Worm (Caenorhabditis elegans): ENCODE data around the gene cpb-2.
A peak's percentile ranks its signal among the peaks of the same experiment; 100 is the strongest.

The cpb-2 gene

DNA sequence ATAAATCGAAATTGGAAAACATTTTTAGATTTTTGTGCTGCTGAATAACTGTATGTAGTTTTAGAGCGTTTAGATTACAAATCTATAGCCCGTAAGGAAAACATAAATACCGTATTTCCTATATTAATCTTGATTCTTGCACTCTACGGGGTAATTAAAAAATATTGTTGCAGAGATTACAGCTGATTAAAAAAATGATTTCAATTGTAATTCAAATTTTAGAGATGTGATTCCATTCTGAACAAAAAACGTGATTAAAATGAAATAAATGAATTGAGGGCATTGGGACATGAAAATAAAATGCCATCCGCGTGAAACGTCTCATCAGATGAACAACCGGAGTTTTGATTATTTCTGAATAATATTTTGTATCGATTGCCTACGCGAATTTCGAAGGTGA lies at the start of gene cpb-2:
Gene cpb-2 (plus strand): TSS at position 301 of the 400 bp plus-strand sequence.
- peak; percentile 90 for TF ChIP-seq aha-1 (tag)
- no peak for TF ChIP-seq egl-43 (GFP tag; IDR thresholded peaks at IDR 0.05)

DNA sequence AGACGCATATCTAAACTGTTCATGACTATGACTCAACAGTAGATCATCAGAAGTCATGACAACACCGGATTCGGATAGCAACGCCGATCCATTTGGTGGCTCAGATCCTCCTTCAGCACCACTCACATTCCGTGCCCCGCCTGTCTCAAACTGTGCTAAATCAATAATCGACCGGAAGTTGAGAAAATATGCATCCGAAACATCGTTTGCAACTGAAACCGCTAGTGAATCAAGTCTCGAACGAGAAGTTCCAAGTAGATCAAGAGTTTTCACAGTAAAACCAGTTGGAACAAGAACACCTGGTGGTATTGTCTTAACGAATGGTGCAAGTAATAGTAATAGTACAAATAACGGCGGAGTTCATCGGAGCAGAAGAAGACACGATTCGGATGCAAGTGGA lies 45.5 kb upstream of the cpb-2 start:
- TF ChIP-seq unc-130 (GFP tag; optimal IDR thresholded peaks at IDR 0.05): no peak
- TF ChIP-seq tra-1 (GFP tag; IDR thresholded peaks at IDR 0.05): no peak
- TF ChIP-seq unc-62 (GFP tag; optimal IDR thresholded peaks at IDR 0.05 in 1 of 2): peak in 1 of 2 experiments; percentile 93
- TF ChIP-seq unc-62 (tag; optimal IDR thresholded peaks at IDR 0.05): no peak
- no peak for TF ChIP-seq daf-16 (GFP tag; optimal IDR thresholded peaks at IDR 0.05)
- no peak for TF ChIP-seq daf-16 (tag; optimal IDR thresholded peaks at IDR 0.05)
- TF ChIP-seq nhr-237 (tag; optimal IDR thresholded peaks at IDR 0.05): no peak
- TF ChIP-seq T20F7.1 (GFP tag; optimal IDR thresholded peaks at IDR 0.05): no peak

DNA sequence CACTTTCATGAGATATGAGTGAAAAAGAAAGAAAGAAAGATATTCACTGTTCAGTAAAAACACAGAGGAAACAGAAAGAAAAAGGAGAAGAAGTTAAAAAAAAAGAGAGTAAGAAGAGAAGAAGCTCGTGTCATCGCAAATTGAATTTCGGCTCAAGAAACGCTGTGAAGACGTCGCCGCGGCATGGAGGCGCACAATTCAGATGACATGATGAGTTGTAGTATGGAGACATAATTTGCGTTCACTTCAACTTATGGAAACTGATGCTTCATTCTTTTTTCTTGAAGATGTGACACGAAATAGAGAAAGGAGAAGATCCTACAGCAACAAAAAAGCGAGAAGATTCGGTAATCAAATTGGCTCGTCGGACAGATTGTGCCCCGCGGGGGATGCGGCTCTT lies 44.2 kb upstream of the cpb-2 start:
- TF ChIP-seq hlh-30 (tag; optimal IDR thresholded peaks at IDR 0.05; ENCODE audit: insufficient read depth): peak; percentile 34
- peak; percentile 24 for TF ChIP-seq F37D6.2 (tag; optimal IDR thresholded peaks at IDR 0.05)
- TF ChIP-seq zip-11 (GFP tag; IDR thresholded peaks at IDR 0.05): no peak
- peak; percentile 69 for TF ChIP-seq ctbp-1 (GFP tag; IDR thresholded peaks at IDR 0.05)
- no peak for TF ChIP-seq tra-1 (GFP tag; IDR thresholded peaks at IDR 0.05)
- peak; percentile 25 for TF ChIP-seq mep-1 (tag; optimal IDR thresholded peaks at IDR 0.05)
- peak; percentile 74 for TF ChIP-seq ces-1 (GFP tag; optimal IDR thresholded peaks at IDR 0.05)
- TF ChIP-seq fkh-10 (GFP tag; optimal IDR thresholded peaks at IDR 0.05): peak; percentile 54

DNA sequence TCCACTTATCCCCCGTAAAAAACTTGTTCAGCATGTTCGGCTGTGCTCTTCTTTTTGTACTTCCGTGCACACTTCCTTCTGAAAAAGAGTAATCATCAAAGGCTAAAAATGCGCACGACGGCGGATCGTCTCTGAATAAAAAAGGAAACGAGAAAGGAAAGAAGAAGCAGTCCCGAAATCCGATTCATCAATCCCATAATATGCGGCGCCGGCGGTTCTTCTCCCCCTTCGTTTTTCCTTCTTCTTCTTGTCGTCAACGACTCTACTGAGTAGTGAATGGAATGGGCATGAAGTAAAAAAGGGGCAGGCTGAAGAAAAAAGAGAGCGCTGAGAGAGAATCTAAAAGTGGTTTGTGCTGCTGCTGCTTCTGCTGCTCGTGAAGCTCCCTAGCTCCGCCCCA lies 43.1 kb upstream of the cpb-2 start:
- TF ChIP-seq rbr-2 (tag; optimal IDR thresholded peaks at IDR 0.05): peak; percentile 3
- TF ChIP-seq aha-1 (tag): peak; percentile 9
- no peak for TF ChIP-seq tra-1 (GFP tag; IDR thresholded peaks at IDR 0.05)
- TF ChIP-seq ztf-11 (tag; optimal IDR thresholded peaks at IDR 0.05): no peak
- 0 out of 2 replicates have a peak, but pooled peaks have one; percentile 27 for TF ChIP-seq hmg-1.1 (GFP tag; IDR thresholded peaks at IDR 0.05)
- TF ChIP-seq fkh-10 (GFP tag; optimal IDR thresholded peaks at IDR 0.05): peak; percentile 86
- TF ChIP-seq lin-38 (GFP tag; IDR thresholded peaks at IDR 0.05): no peak
- TF ChIP-seq dpl-1 (GFP tag; optimal IDR thresholded peaks at IDR 0.05): no peak
- TF ChIP-seq ctbp-1 (GFP tag; IDR thresholded peaks at IDR 0.05): peak; percentile 53; the same call in 1 of the 2 replicates
- no peak for TF ChIP-seq egl-43 (GFP tag; IDR thresholded peaks at IDR 0.05)

DNA sequence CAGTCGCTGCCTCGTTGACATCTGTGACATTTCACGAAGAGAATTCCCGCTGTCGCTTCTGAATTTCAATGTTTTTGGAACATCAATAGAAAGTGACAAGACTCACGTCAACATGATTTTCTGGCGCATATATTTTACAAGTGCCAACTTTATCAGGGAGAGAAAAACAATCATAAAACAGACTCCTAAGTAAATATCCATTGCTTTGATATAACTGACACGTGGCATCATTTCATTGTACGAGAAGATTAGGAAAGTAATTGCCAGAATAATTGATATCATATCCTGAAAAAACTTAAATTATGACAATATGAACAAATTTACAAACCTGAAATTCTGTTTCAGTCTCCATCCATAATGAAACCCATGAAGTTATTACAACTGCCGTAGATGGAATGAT lies 34.5 kb upstream of the cpb-2 start:
- TF ChIP-seq sdz-12 (GFP tag; optimal IDR thresholded peaks at IDR 0.05): no peak
- no peak for TF ChIP-seq set-16 (GFP tag; IDR thresholded peaks at IDR 0.05)
- TF ChIP-seq dmd-6 (GFP tag; IDR thresholded peaks at IDR 0.05): no peak
- TF ChIP-seq nhr-6 (tag; optimal IDR thresholded peaks at IDR 0.05): no peak
- peak in 1 of 2 experiments; percentile 95 for TF ChIP-seq unc-62 (GFP tag; optimal IDR thresholded peaks at IDR 0.05 in 1 of 2)
- TF ChIP-seq unc-62 (tag; optimal IDR thresholded peaks at IDR 0.05): no peak
- TF ChIP-seq dve-1 (tag; optimal IDR thresholded peaks at IDR 0.05; ENCODE audit: insufficient read depth): no peak

DNA sequence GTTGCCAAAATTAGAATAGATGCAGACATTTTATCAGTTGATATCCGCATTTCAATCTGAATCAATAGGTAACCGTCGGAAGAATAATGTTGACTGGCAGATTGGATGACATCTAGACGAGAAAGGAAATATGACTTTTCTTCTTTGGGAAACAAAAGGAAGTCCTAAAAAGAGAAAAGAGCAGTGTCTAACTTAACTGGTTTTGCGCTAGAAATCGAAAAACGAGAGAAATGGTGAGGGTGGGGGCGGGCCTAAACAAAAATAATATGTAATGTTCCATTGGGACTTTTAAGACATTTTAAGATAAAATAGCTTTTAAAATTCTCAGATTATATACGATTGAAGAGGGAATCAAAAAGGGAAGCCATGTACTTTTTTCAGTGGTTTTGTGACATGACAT lies 31.6 kb upstream of the cpb-2 start, which contains the start of gene exp-1:
Gene exp-1 (minus strand): TSS at position 101 of the 400 bp plus-strand sequence.
- TF ChIP-seq nhr-11 (tag; optimal IDR thresholded peaks at IDR 0.05): no peak
- no peak for TF ChIP-seq lin-38 (GFP tag; IDR thresholded peaks at IDR 0.05)
- TF ChIP-seq nhr-10 (tag; optimal IDR thresholded peaks at IDR 0.05): no peak
- no peak for TF ChIP-seq tra-1 (GFP tag; IDR thresholded peaks at IDR 0.05)

DNA sequence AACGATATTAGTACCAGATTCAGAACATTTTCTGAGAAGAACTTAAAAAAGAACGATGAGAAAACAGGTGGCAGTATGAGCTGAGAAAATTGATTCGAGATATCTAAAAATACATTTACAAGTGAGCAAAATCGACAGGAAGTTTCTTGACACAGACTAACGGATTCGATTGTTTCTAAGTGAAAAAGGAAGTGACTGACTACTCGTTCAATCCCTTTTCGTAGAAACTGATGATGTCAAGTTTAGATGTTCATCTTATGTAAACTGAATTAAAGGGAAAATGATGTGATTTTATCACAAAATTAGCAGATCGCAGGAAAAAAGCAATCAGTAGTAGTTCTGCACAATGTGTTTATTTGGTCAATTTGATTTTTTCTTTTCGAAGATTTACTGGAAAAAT lies 27.4 kb upstream of the cpb-2 start:
- TF ChIP-seq ces-1 (GFP tag; optimal IDR thresholded peaks at IDR 0.05) (peak; percentile 20), lin-39 (tag; optimal IDR thresholded peaks at IDR 0.05) (no peak), daf-16 (GFP tag; optimal IDR thresholded peaks at IDR 0.05) (no peak), daf-16 (tag; optimal IDR thresholded peaks at IDR 0.05) (no peak), fkh-10 (GFP tag; optimal IDR thresholded peaks at IDR 0.05) (peak; percentile 15)
